Worm (Caenorhabditis elegans): ENCODE measurements around the gene bus-19.

- TF ChIP-seq tbx-37 (GFP tag; conservative IDR thresholded peaks at IDR 0.05): no peak
- TF ChIP-seq ama-1 (optimal IDR thresholded peaks at IDR 0.05): no peak
- no peak for TF ChIP-seq flt-1 (GFP tag; IDR thresholded peaks at IDR 0.05)
- no peak for TF ChIP-seq hmg-4 (GFP tag; optimal IDR thresholded peaks at IDR 0.05)
- no peak for TF ChIP-seq F13C5.2 (tag; optimal IDR thresholded peaks at IDR 0.05)
- TF ChIP-seq scrt-1 (GFP tag; IDR thresholded peaks at IDR 0.05): no peak
- no peak for TF ChIP-seq ceh-36 (tag; optimal IDR thresholded peaks at IDR 0.05)
- TF ChIP-seq B0310.2 (tag; optimal IDR thresholded peaks at IDR 0.05): no peak
- no peak for TF ChIP-seq pes-1 (GFP tag; IDR thresholded peaks at IDR 0.05)
Measured at ce11 chrV:12919705-12920104, 47.9 kb downstream of the bus-19 start, which contains the start of gene lipl-1.

Measured in whole organism, early embryonic.